Worm (Caenorhabditis elegans): ENCODE results near the gene C16C8.8.
"Not testable (repeated sequence)": the region's sequence is repeated elsewhere in the genome, so short reads cannot be mapped to it uniquely, and the experiment has no call there.

Gene C16C8.8

DNA sequence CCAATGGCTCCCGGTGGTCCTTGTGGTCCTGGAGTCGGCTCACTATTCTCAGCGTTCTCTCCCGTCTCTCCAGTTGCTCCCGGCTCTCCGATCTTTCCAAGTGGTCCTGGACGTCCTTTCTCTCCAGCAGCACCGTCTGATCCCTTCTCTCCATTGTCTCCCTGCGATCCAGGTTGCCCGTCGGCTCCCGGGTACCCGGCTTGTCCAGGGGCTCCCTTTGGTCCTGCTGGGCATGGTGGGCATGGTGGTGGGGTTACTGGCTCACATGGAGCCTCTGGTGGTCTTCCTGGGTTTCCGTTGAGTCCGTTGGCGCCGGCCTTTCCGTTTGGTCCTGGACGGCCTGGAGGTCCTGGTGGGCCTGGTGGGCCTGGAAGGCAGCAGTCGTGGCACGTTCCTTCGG is 38.9 kb upstream of the C16C8.8 start:
- TF ChIP-seq lin-26 (GFP tag; IDR thresholded peaks at IDR 0.05) (peak; percentile 58; the same call in 1 of the 2 replicates), egrh-3 (GFP tag; IDR thresholded peaks at IDR 0.05) (peak; percentile 88), C17E4.6 (GFP tag; IDR thresholded peaks at IDR 0.05) (no peak), mcd-1 (GFP tag; IDR thresholded peaks at IDR 0.05) (0 out of 2 replicates have a peak, but pooled peaks have one; percentile 14), zfh-2 (GFP tag; conservative IDR thresholded peaks at IDR 0.05) (peak; percentile 88), nfyb-1 (GFP tag; IDR thresholded peaks at IDR 0.05) (0 out of 2 replicates have a peak, but pooled peaks have one; percentile 26)

ce11 chrII:3499386-3499785 is 37.9 kb upstream of the C16C8.8 start, which contains the start of gene Y49F6B.9:
Y49F6B.9 (minus strand) TSS chrII:3499387.
- TF ChIP-seq attf-3 (GFP tag; conservative IDR thresholded peaks at IDR 0.05) (peak; percentile 85), nfya-2 (GFP tag; IDR thresholded peaks at IDR 0.05) (no peak), efl-1 (GFP tag; optimal IDR thresholded peaks at IDR 0.05) (peak; percentile 40), akir-1 (GFP tag; optimal IDR thresholded peaks at IDR 0.05) (no peak), nhr-179 (tag; optimal IDR thresholded peaks at IDR 0.05) (no peak), hlh-26 (GFP tag; conservative IDR thresholded peaks at IDR 0.05) (no peak)

DNA sequence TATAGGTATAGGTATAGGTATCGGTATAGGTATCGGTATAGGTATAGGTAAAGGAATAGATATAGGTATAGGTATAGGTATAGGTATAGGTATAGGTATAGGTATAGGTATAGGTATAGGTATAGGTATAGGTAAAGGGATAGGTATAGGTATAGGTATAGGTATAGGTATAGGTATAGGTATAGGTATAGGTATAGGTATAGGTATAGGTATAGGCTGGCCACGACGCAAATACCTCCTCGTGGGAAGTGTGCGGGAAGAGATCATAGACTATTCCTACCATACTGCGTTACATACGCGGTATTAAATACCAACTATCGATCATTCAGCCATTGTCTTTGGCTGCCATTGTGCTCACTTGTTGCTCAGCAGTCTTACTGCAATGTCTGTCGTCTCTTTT is 29.3 kb upstream of the C16C8.8 start, which contains the start of gene fbxb-112:
Gene fbxb-112, plus strand, starts transcription at position 301 of the 400 bp plus-strand sequence.
- not testable (repeated sequence) for TF ChIP-seq hlh-26 (GFP tag; conservative IDR thresholded peaks at IDR 0.05); fkh-3 (tag; optimal IDR thresholded peaks at IDR 0.05); C17E4.6 (GFP tag; IDR thresholded peaks at IDR 0.05)

- TF ChIP-seq dpl-1 (GFP tag; optimal IDR thresholded peaks at IDR 0.05) (no peak), somi-1 (GFP tag; optimal IDR thresholded peaks at IDR 0.05) (no peak), ama-1 (optimal IDR thresholded peaks at IDR 0.05) (no peak), ama-1 (GFP tag; optimal IDR thresholded peaks at IDR 0.05) (no peak), let-526 (GFP tag; IDR thresholded peaks at IDR 0.05) (0 out of 2 replicates have a peak, but pooled peaks have one; percentile 42), lin-26 (GFP tag; IDR thresholded peaks at IDR 0.05) (0 out of 2 replicates have a peak, but pooled peaks have one; percentile 34), hmg-1.2 (GFP tag; IDR thresholded peaks at IDR 0.05) (peak; percentile 49; the same call in 1 of the 2 replicates), let-607 (tag; optimal IDR thresholded peaks at IDR 0.05) (peak in 1 of 2 experiments; percentile 18), attf-5 (GFP tag; optimal IDR thresholded peaks at IDR 0.05) (peak; percentile 80), B0035.1 (tag; optimal IDR thresholded peaks at IDR 0.05) (no peak), nfyb-1 (GFP tag; IDR thresholded peaks at IDR 0.05) (no peak), athp-1 (tag; optimal IDR thresholded peaks at IDR 0.05) (peak; percentile 70), rec-8 (tag; optimal IDR thresholded peaks at IDR 0.05) (peak; percentile 14 to 34), fkh-3 (tag; optimal IDR thresholded peaks at IDR 0.05) (no peak), tbx-9 (tag; optimal IDR thresholded peaks at IDR 0.05; ENCODE audit: borderline replicate concordance) (no peak), F23B12.7 (tag; optimal IDR thresholded peaks at IDR 0.05; ENCODE audit: insufficient read depth) (no peak), F49E8.2 (tag; optimal IDR thresholded peaks at IDR 0.05; ENCODE audit: insufficient read depth) (peak; percentile 1), D2030.7 (GFP tag; IDR thresholded peaks at IDR 0.05) (0 out of 2 replicates have a peak, but pooled peaks have one; percentile 15), ceh-79 (tag; optimal IDR thresholded peaks at IDR 0.05) (no peak), mcd-1 (GFP tag; IDR thresholded peaks at IDR 0.05) (peak; percentile 97), B0261.1 (tag; optimal IDR thresholded peaks at IDR 0.05) (peak; percentile 1), zfh-2 (GFP tag; conservative IDR thresholded peaks at IDR 0.05) (no peak), pha-4 (tag; optimal IDR thresholded peaks at IDR 0.05) (no peak), Y67H2A.10 (GFP tag; conservative IDR thresholded peaks at IDR 0.05) (no peak), aptf-3 (GFP tag; IDR thresholded peaks at IDR 0.05) (no peak), sptf-2 (GFP tag; optimal IDR thresholded peaks at IDR 0.05) (no peak), snpc-3.4 (tag; optimal IDR thresholded peaks at IDR 0.05) (no peak), ceh-27 (GFP tag; optimal IDR thresholded peaks at IDR 0.05) (peak; percentile 72), F52B5.7 (tag; optimal IDR thresholded peaks at IDR 0.05) (no peak), K12H6.12 (tag; optimal IDR thresholded peaks at IDR 0.05) (peak; percentile 35), repo-1 (tag; optimal IDR thresholded peaks at IDR 0.05) (no peak), ceh-100 (GFP tag; IDR thresholded peaks at IDR 0.05) (no peak), egl-18 (GFP tag; IDR thresholded peaks at IDR 0.05) (no peak), chd-7 (tag; optimal IDR thresholded peaks at IDR 0.05) (no peak)
These were observed 20.7 kb upstream of the C16C8.8 start, which contains the start of gene smu-2 for ce11 chrII:3482231-3482630. smu-2 (plus strand) TSS chrII:3482408.
